Fruit fly (Drosophila melanogaster) whole organism, embryonic: ENCODE data around the gene CG17786.

Experiments
- Awh ChIP-seq: fragments of 200-800 bp; sonication (Bioruptor generic); IDR thresholded peaks from 2 replicates; pipeline ENCODE4, ENCODE4 v1.3.6; 2022; ENCODE audit warnings: missing biosample characterization, missing genetic modification characterization
- B-H2 ChIP-seq: fragments of 200-800 bp; sonication (Bioruptor generic); optimal IDR thresholded peaks from 2 replicates; lab custom pipeline; 2018; ENCODE audit warnings: missing biosample characterization, mild to moderate bottlenecking, missing genetic modification characterization
- CG10321 ChIP-seq: fragments of 200-800 bp; sonication (Bioruptor generic); IDR thresholded peaks from 2 replicates; pipeline ENCODE4 v1.3.6; 2022; ENCODE audit warnings: missing biosample characterization, missing genetic modification characterization
- CG10366 ChIP-seq: fragments of 200-800 bp; sonication (Bioruptor generic); IDR thresholded peaks from 2 replicates; pipeline ENCODE4 v1.3.6; 2022; ENCODE audit warnings: missing biosample characterization, missing genetic modification characterization
- CG10959 ChIP-seq: fragments of 200-800 bp; sonication (Bioruptor generic); IDR thresholded peaks from 2 replicates; pipeline ENCODE4 v1.3.6; 2022; ENCODE audit warnings: missing biosample characterization, missing genetic modification characterization
- CG12744 ChIP-seq: fragments of 200-800 bp; sonication (Bioruptor generic); optimal IDR thresholded peaks from 2 replicates; lab custom pipeline; 2016; ENCODE audit warnings: missing biosample characterization, missing genetic modification characterization
- CG13123 ChIP-seq: fragments of 200-800 bp; sonication (Bioruptor generic); optimal IDR thresholded peaks from 2 replicates; lab custom pipeline; 2016; ENCODE audit warnings: missing biosample characterization, missing genetic modification characterization
- CG13624 ChIP-seq: fragments of 200-800 bp; sonication (Bioruptor generic); optimal IDR thresholded peaks from 2 replicates; lab custom pipeline; 2016; ENCODE audit warnings: missing biosample characterization, missing genetic modification characterization
- CG13775 ChIP-seq: fragments of 200-800 bp; sonication (Bioruptor generic); optimal IDR thresholded peaks from 3 replicates; lab custom pipeline; 2017; ENCODE audit warnings: missing biosample characterization, mild to moderate bottlenecking, missing genetic modification characterization
- CG13894 ChIP-seq: fragments of 200-800 bp; sonication (Bioruptor generic); optimal IDR thresholded peaks from 3 replicates; lab custom pipeline; 2018; ENCODE audit warnings: missing biosample characterization, mild to moderate bottlenecking, missing genetic modification characterization, moderate library complexity
- CG14050 ChIP-seq: fragments of 200-800 bp; sonication (Bioruptor generic); IDR thresholded peaks from 3 replicates; pipeline ENCODE4 v1.3.6; 2022; ENCODE audit warnings: missing biosample characterization, missing genetic modification characterization
- CG16779 ChIP-seq: fragments of 200-800 bp; sonication (Bioruptor generic); IDR thresholded peaks from 2 replicates; pipeline ENCODE4 v1.3.6; 2022; ENCODE audit warnings: missing biosample characterization, missing genetic modification characterization
- CG17359 ChIP-seq: fragments of 200-800 bp; sonication (Bioruptor generic); optimal IDR thresholded peaks from 3 replicates; lab custom pipeline; 2018; ENCODE audit warnings: missing biosample characterization, mild to moderate bottlenecking, missing genetic modification characterization, moderate library complexity
- CG2875 ChIP-seq: fragments of 200-800 bp; sonication (Bioruptor generic); optimal IDR thresholded peaks from 2 replicates; lab custom pipeline; 2017; ENCODE audit warnings: missing biosample characterization, mild to moderate bottlenecking, missing genetic modification characterization, missing genetic modification reagents
- CG3163 ChIP-seq: fragments of 200-800 bp; sonication (Bioruptor generic); optimal IDR thresholded peaks from 3 replicates; lab custom pipeline; 2016; ENCODE audit warnings: missing biosample characterization, missing genetic modification characterization
- CG6683 ChIP-seq: fragments of 200-800 bp; sonication (Bioruptor generic); optimal IDR thresholded peaks from 2 replicates; lab custom pipeline; 2017; ENCODE audit warnings: missing biosample characterization, mild to moderate bottlenecking, missing genetic modification characterization, missing genetic modification reagents
- CG7963 ChIP-seq: fragments of 200-800 bp; sonication (Bioruptor generic); IDR thresholded peaks from 3 replicates; pipeline ENCODE4 v1.3.6; 2022; ENCODE audit warnings: missing biosample characterization, missing genetic modification characterization; ENCODE audit not compliant: partially characterized antibody
- CG9727 ChIP-seq: fragments of 200-800 bp; sonication (Bioruptor generic); optimal IDR thresholded peaks from 3 replicates; lab custom pipeline; 2017; ENCODE audit warnings: missing biosample characterization, mild to moderate bottlenecking, missing genetic modification characterization
- CkIIα-i1 ChIP-seq: fragments of 200-800 bp; sonication (Bioruptor generic); IDR thresholded peaks from 2 replicates; pipeline ENCODE4 v1.3.6; 2022; ENCODE audit warnings: missing biosample characterization, missing genetic modification characterization
- Ets65A ChIP-seq: fragments of 200-800 bp; sonication (Bioruptor generic); peaks from one replicate; lab custom pipeline; 2016; ENCODE audit warnings: missing biosample characterization, missing genetic modification characterization
- Gug ChIP-seq: fragments of 200-800 bp; sonication (Bioruptor generic); IDR thresholded peaks from 4 replicates; pipeline ENCODE4 v1.3.6; 2022; ENCODE audit warnings: missing biosample characterization, missing genetic modification characterization
- H15 ChIP-seq: fragments of 200-800 bp; sonication (Bioruptor generic); IDR thresholded peaks from 3 replicates; pipeline ENCODE4 v1.3.6; 2022; ENCODE audit warnings: missing biosample characterization, missing genetic modification characterization
- Hr39 ChIP-seq: fragments of >200 bp; optimal IDR thresholded peaks from 2 replicates; lab custom pipeline; 2017
- NFAT ChIP-seq: fragments of 200-800 bp; sonication (Bioruptor generic); IDR thresholded peaks from 2 replicates; pipeline ENCODE4 v1.3.6; 2022; ENCODE audit warnings: missing biosample characterization, missing genetic modification characterization
- NfI ChIP-seq: fragments of 200-800 bp; sonication (Bioruptor generic); optimal IDR thresholded peaks from 3 replicates; lab custom pipeline; 2018; ENCODE audit warnings: missing biosample characterization, mild to moderate bottlenecking, missing genetic modification characterization, moderate library complexity
- Oaz ChIP-seq: fragments of 200-800 bp; sonication (Bioruptor generic); IDR thresholded peaks from 2 replicates; pipeline ENCODE4 v1.3.6; 2022; ENCODE audit warnings: missing biosample characterization, missing genetic modification characterization
- PHDP ChIP-seq: fragments of 200-800 bp; sonication (Bioruptor generic); optimal IDR thresholded peaks from 3 replicates; lab custom pipeline; 2018; ENCODE audit warnings: missing biosample characterization, mild to moderate bottlenecking, missing genetic modification characterization, moderate library complexity
- Scr ChIP-seq: fragments of 200-800 bp; sonication (Bioruptor generic); IDR thresholded peaks from 2 replicates; pipeline ENCODE4 v1.3.6; 2022; ENCODE audit warnings: missing biosample characterization, missing genetic modification characterization; ENCODE audit not compliant: partially characterized antibody
- Trl ChIP-seq, 3 experiments: fragments of >200 bp in 2 of 3; fragments of 200-800 bp in 1 of 3; sonication (Bioruptor generic) in 1 of 3; optimal IDR thresholded peaks; 2 replicates in 1 of 3; 3 replicates in 2 of 3; lab custom pipeline; 2016 to 2017; ENCODE audit warnings: missing biosample characterization in 1 of 3, missing genetic modification characterization in 1 of 3
- Vsx1 ChIP-seq: fragments of 200-800 bp; sonication (Bioruptor generic); optimal IDR thresholded peaks from 2 replicates; lab custom pipeline; 2017; ENCODE audit warnings: missing biosample characterization, mild to moderate bottlenecking, missing genetic modification characterization, missing genetic modification reagents
- bab2 ChIP-seq: fragments of 200-800 bp; sonication (Bioruptor generic); optimal IDR thresholded peaks from 2 replicates; lab custom pipeline; 2016; ENCODE audit warnings: missing biosample characterization, missing genetic modification characterization
- br ChIP-seq: fragments of >200 bp; optimal IDR thresholded peaks from 2 replicates; lab custom pipeline; 2017
- btn ChIP-seq: fragments of 200-800 bp; sonication (Bioruptor generic); optimal IDR thresholded peaks from 2 replicates; lab custom pipeline; 2016; ENCODE audit warnings: missing biosample characterization, missing genetic modification characterization
- cad ChIP-seq: fragments of >200 bp; optimal IDR thresholded peaks from 2 replicates; lab custom pipeline; 2017; ENCODE audit warnings: missing biosample characterization, missing genetic modification characterization
- dimm ChIP-seq: fragments of 200-800 bp; sonication (Bioruptor generic); IDR thresholded peaks from 2 replicates; pipeline ENCODE4 v1.3.6; 2022; ENCODE audit warnings: missing biosample characterization, missing genetic modification characterization
- exex ChIP-seq: fragments of 200-800 bp; sonication (Bioruptor generic); optimal IDR thresholded peaks from 4 replicates; lab custom pipeline; 2018; ENCODE audit warnings: missing biosample characterization, mild to moderate bottlenecking, missing genetic modification characterization, moderate library complexity
- fd102C ChIP-seq: fragments of 200-800 bp; sonication (Bioruptor generic); optimal IDR thresholded peaks from 2 replicates; lab custom pipeline; 2018; ENCODE audit warnings: missing biosample characterization, mild to moderate bottlenecking, missing genetic modification characterization, moderate library complexity
- gfzf ChIP-seq: fragments of 200-800 bp; sonication (Bioruptor generic); optimal IDR thresholded peaks from 2 replicates; lab custom pipeline; 2016; ENCODE audit warnings: missing biosample characterization, mild to moderate bottlenecking, missing genetic modification characterization, moderate library complexity
- h ChIP-seq: fragments of >200 bp; optimal IDR thresholded peaks from 2 replicates; lab custom pipeline; 2017
- lola ChIP-seq, 3 experiments: fragments of >200 bp in 2 of 3; fragments of 200-800 bp in 1 of 3; sonication (Bioruptor generic) in 1 of 3; optimal IDR thresholded peaks; 2 replicates each; lab custom pipeline; 2017 to 2019; ENCODE audit warnings: missing biosample characterization in 3 of 3, missing genetic modification characterization in 3 of 3, mild to moderate bottlenecking in 1 of 3, moderate library complexity in 1 of 3
- lov ChIP-seq, 2 experiments: fragments of 200-800 bp in 1 of 2; fragments of >200 bp in 1 of 2; sonication (Bioruptor generic) in 1 of 2; IDR thresholded peaks in 1 of 2; optimal IDR thresholded peaks in 1 of 2; 2 replicates in 1 of 2; 3 replicates in 1 of 2; pipeline versions ENCODE4 v1.3.6 to Lab custom; 2017 to 2022; ENCODE audit warnings: missing biosample characterization in 1 of 2, missing genetic modification characterization in 1 of 2
- maf-S ChIP-seq: fragments of 200-800 bp; sonication (Bioruptor generic); optimal IDR thresholded peaks from 2 replicates; lab custom pipeline; 2016; ENCODE audit warnings: missing biosample characterization, missing genetic modification characterization
- nerfin-2 ChIP-seq: fragments of 200-800 bp; sonication (Bioruptor generic); IDR thresholded peaks from 2 replicates; pipeline ENCODE4 v1.3.6; 2022; ENCODE audit warnings: missing biosample characterization, missing genetic modification characterization; ENCODE audit not compliant: partially characterized antibody
- prd ChIP-seq, 3 experiments: fragments of >200 bp in 2 of 3; fragments of 200-800 bp in 1 of 3; sonication (Bioruptor generic) in 1 of 3; optimal IDR thresholded peaks in 2 of 3; IDR thresholded peaks in 1 of 3; 2 replicates in 2 of 3; 3 replicates in 1 of 3; pipeline versions ENCODE4 v1.3.6 to Lab custom; 2017 to 2022; ENCODE audit warnings: missing biosample characterization in 1 of 3, missing genetic modification characterization in 1 of 3
- repo ChIP-seq: fragments of 200-800 bp; sonication (Bioruptor generic); optimal IDR thresholded peaks from 2 replicates; lab custom pipeline; 2016; ENCODE audit warnings: missing biosample characterization, missing genetic modification characterization
- ro ChIP-seq: fragments of 200-800 bp; sonication (Bioruptor generic); IDR thresholded peaks from 2 replicates; pipeline ENCODE4 v1.3.6; 2022; ENCODE audit warnings: missing biosample characterization, missing genetic modification characterization
- sna ChIP-seq: fragments of 200-800 bp; sonication (Bioruptor generic); IDR thresholded peaks from 2 replicates; pipeline ENCODE4 v1.3.6; 2022; ENCODE audit warnings: missing biosample characterization, missing genetic modification characterization; ENCODE audit not compliant: partially characterized antibody
- ssp ChIP-seq: fragments of 200-800 bp; sonication (Bioruptor generic); IDR thresholded peaks from 2 replicates; pipeline ENCODE4 v1.3.6; 2022; ENCODE audit warnings: missing biosample characterization, missing genetic modification characterization
- tap ChIP-seq: fragments of 200-800 bp; optimal IDR thresholded peaks from 3 replicates; lab custom pipeline; 2019; ENCODE audit warnings: missing biosample characterization, mild to moderate bottlenecking, missing genetic modification characterization, moderate library complexity
- tgo ChIP-seq: fragments of 200-800 bp; sonication (Bioruptor generic); IDR thresholded peaks from 3 replicates; pipeline ENCODE4 v1.3.6; 2022; ENCODE audit warnings: missing biosample characterization, missing genetic modification characterization
- zen ChIP-seq: fragments of 200-800 bp; sonication (Bioruptor generic); optimal IDR thresholded peaks from 3 replicates; lab custom pipeline; 2018; ENCODE audit warnings: missing biosample characterization, mild to moderate bottlenecking, missing genetic modification characterization, moderate library complexity

CG17786 gene

DNA sequence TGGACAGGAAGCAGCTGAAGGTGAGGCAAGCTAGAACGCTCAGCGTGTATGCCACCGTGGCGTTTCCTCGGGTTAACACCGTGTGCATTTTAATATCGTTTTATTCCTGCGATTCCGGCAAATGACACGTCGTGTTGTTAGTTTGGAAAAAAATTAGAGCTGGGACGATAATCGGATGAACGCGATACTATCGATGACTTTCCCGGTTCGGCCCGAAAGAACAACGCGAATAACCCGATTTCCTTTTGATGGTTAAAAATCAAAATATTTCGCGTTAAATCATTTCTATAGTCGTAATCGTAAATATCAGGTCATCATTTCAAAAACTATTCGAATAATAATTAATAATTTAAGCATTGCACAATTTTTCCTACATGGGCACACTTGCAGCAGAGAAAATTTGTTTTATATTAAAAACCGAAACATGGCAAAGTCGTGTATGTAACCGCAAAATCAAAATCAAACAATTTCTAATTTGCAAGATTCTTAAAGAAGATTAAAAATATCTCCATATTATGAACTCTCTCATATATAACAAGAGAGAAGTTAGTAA is 11.4 kb upstream of the CG17786 start, which contains the start of gene Spase22-23 (continued):
- TF ChIP-seq Trl (optimal IDR thresholded peaks at IDR 0.05; lab: Kevin White, UChicago), result no peak
- no peak for TF ChIP-seq Trl (GFP tag; optimal IDR thresholded peaks at IDR 0.05; lab: Kevin White, UChicago)
- TF ChIP-seq zen, result no peak
- TF ChIP-seq ro (GFP tag; lab: Robert Waterston, UW), result no peak
- no peak for TF ChIP-seq Awh (GFP tag; lab: Robert Waterston, UW)
- no peak for TF ChIP-seq CG13624
- no peak for TF ChIP-seq PHDP (tag; lab: Kevin White, UChicago)
- TF ChIP-seq maf-S, result no peak
- TF ChIP-seq CG10321 (GFP tag; lab: Robert Waterston, UW), result no peak
- no peak for TF ChIP-seq bab2 (GFP tag; lab: Kevin White, UChicago)
- TF ChIP-seq h (lab: Kevin White, UChicago), result no peak
- TF ChIP-seq CG2875 (GFP tag; lab: Kevin White, UChicago), result no peak
- TF ChIP-seq B-H2 (GFP tag; lab: Kevin White, UChicago), result no peak
- TF ChIP-seq ssp (GFP tag; lab: Robert Waterston, UW), result no peak
- no peak for TF ChIP-seq CG17359 (tag; lab: Kevin White, UChicago)
- peak; percentile 89 for TF ChIP-seq nerfin-2 (GFP tag; lab: Robert Waterston, UW)
- TF ChIP-seq NFAT, result no peak
- TF ChIP-seq CG12744, result no peak
- TF ChIP-seq prd (optimal IDR thresholded peaks at IDR 0.05; lab: Kevin White, UChicago), result no peak
- TF ChIP-seq prd (GFP tag; IDR thresholded peaks at IDR 0.05; lab: Robert Waterston, UW), result no peak
- no peak for TF ChIP-seq CG14050 (GFP tag; lab: Robert Waterston, UW)
- no peak for TF ChIP-seq CG6683 (GFP tag; lab: Kevin White, UChicago)
- no peak for TF ChIP-seq CG13123
- no peak for TF ChIP-seq CG16779 (GFP tag; lab: Robert Waterston, UW)
- TF ChIP-seq CG13775 (GFP tag; lab: Kevin White, UChicago), result no peak
- no peak for TF ChIP-seq cad (GFP tag; lab: Kevin White, UChicago)
- TF ChIP-seq CG13894 (tag; lab: Kevin White, UChicago), result no peak
- no peak for TF ChIP-seq repo (GFP tag; lab: Kevin White, UChicago)
- no peak for TF ChIP-seq Vsx1 (GFP tag; lab: Kevin White, UChicago)
- peak in 1 of 3 experiments; percentile 32 for TF ChIP-seq lola (GFP tag; optimal IDR thresholded peaks at IDR 0.05; lab: Kevin White, UChicago)
- no peak for TF ChIP-seq CG10959
- no peak for TF ChIP-seq br (lab: Kevin White, UChicago)
- TF ChIP-seq btn, result no peak
- no peak for TF ChIP-seq CG9727 (GFP tag; lab: Kevin White, UChicago)
- no peak for TF ChIP-seq Oaz (GFP tag; lab: Robert Waterston, UW)
- peak; percentile 93 for TF ChIP-seq CG7963
- no peak for TF ChIP-seq CkIIα-i1
- TF ChIP-seq fd102C (GFP tag; lab: Kevin White, UChicago), result no peak
- TF ChIP-seq sna (GFP tag; lab: Robert Waterston, UW), result peak; percentile 82
- TF ChIP-seq lov (optimal IDR thresholded peaks at IDR 0.05; lab: Kevin White, UChicago), result no peak
- no peak for TF ChIP-seq lov (GFP tag; IDR thresholded peaks at IDR 0.05; lab: Robert Waterston, UW)
- no peak for TF ChIP-seq CG3163
- no peak for TF ChIP-seq NfI (GFP tag; lab: Kevin White, UChicago)
- TF ChIP-seq Scr, result peak; percentile 96
- TF ChIP-seq tap (tag; lab: Kevin White, UChicago), result no peak
- TF ChIP-seq gfzf (GFP tag; lab: Kevin White, UChicago), result no peak
- peak; percentile 81 for TF ChIP-seq Ets65A (GFP tag; lab: Kevin White, UChicago)
- no peak for TF ChIP-seq H15 (GFP tag; lab: Robert Waterston, UW)
- peak; percentile 10; the same call in 1 of the 4 replicates for TF ChIP-seq Gug (GFP tag; lab: Robert Waterston, UW)
- TF ChIP-seq dimm (GFP tag; lab: Robert Waterston, UW), result no peak
- TF ChIP-seq tgo, result no peak
- no peak for TF ChIP-seq exex (tag; lab: Kevin White, UChicago)
- TF ChIP-seq Hr39 (lab: Kevin White, UChicago), result no peak
- no peak for TF ChIP-seq CG10366 (GFP tag; lab: Robert Waterston, UW)
